Fruit fly (Drosophila melanogaster) whole organism, pupa: Measurements from ENCODE around the gene Acsx1L.

Source experiments
- CG10348 ChIP-seq: fragments of 200-800 bp; sonication (Bioruptor generic); IDR thresholded peaks from 2 replicates; pipeline ENCODE4 v1.3.6; 2022; ENCODE audit warnings: missing biosample characterization, missing genetic modification characterization
- CG12605 ChIP-seq: fragments of 200-800 bp; sonication (Bioruptor generic); IDR thresholded peaks from 2 replicates; pipeline ENCODE4 v1.3.6; 2022; ENCODE audit warnings: missing biosample characterization, missing genetic modification characterization
- CG13204 ChIP-seq: fragments of 200-800 bp; sonication (Bioruptor generic); optimal IDR thresholded peaks from 2 replicates; lab custom pipeline; 2018; ENCODE audit warnings: missing biosample characterization, mild to moderate bottlenecking, missing genetic modification characterization, moderate library complexity
- CG17806 ChIP-seq: fragments of 200-800 bp; sonication (Bioruptor generic); optimal IDR thresholded peaks from 2 replicates; lab custom pipeline; 2018; ENCODE audit warnings: missing biosample characterization, mild to moderate bottlenecking, missing genetic modification characterization, moderate library complexity
- CG4496 ChIP-seq: fragments of 200-800 bp; sonication (Bioruptor generic); IDR thresholded peaks from 3 replicates; pipeline ENCODE4 v1.3.6; 2022; ENCODE audit warnings: missing biosample characterization, missing genetic modification characterization
- CG8159 ChIP-seq: fragments of 200-800 bp; sonication (Bioruptor generic); optimal IDR thresholded peaks from 3 replicates; lab custom pipeline; 2018; ENCODE audit warnings: missing biosample characterization, mild to moderate bottlenecking, missing genetic modification characterization, moderate library complexity
- CG8301 ChIP-seq: fragments of 200-800 bp; sonication (Bioruptor generic); optimal IDR thresholded peaks from 2 replicates; lab custom pipeline; 2018; ENCODE audit warnings: missing biosample characterization, mild to moderate bottlenecking, missing genetic modification characterization
- EcR ChIP-seq: fragments of 200-800 bp; sonication (Bioruptor generic); optimal IDR thresholded peaks from 3 replicates; lab custom pipeline; 2019; ENCODE audit warnings: missing biosample characterization, missing genetic modification characterization, mild to moderate bottlenecking, moderate library complexity, missing genetic modification reagents
- Pif1A ChIP-seq: fragments of 200-800 bp; sonication (Bioruptor generic); optimal IDR thresholded peaks from 3 replicates; lab custom pipeline; 2016; ENCODE audit warnings: missing biosample characterization, missing genetic modification characterization
- Pif1B ChIP-seq: fragments of 200-800 bp; sonication (Bioruptor generic); optimal IDR thresholded peaks from 3 replicates; lab custom pipeline; 2016; ENCODE audit warnings: missing biosample characterization, missing genetic modification characterization
- Snoo ChIP-seq: fragments of 200-800 bp; sonication (Bioruptor generic); optimal IDR thresholded peaks from 3 replicates; lab custom pipeline; 2017; ENCODE audit warnings: missing biosample characterization, mild to moderate bottlenecking, missing genetic modification characterization, inconsistent platforms
- fd96Ca ChIP-seq: fragments of 200-800 bp; sonication (Bioruptor generic); IDR thresholded peaks from 3 replicates; pipeline ENCODE4 v1.3.6; 2022; ENCODE audit warnings: missing biosample characterization, missing genetic modification characterization
- gl ChIP-seq: fragments of 200-800 bp; sonication (Bioruptor generic); optimal IDR thresholded peaks from 2 replicates; lab custom pipeline; 2018; ENCODE audit warnings: missing biosample characterization, mild to moderate bottlenecking, missing genetic modification characterization

DNA sequence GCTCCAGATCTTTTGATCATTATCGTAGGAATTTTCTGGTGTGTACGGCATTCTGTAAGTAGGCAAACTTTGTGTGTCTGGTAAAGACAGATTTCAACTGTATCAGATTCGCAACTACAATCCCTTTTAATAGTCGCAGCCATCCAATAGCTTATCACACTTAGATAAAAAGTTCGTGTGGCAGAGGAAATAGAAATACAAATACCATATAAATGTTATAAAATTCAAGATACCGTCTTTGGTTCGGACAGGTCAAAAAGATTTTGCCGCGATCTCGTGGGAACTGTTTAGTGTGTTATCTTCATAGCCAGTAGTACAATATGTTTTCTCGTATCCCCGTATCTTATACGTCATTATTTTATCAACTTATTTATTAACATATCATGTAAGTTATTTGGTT is 4.2 kb upstream of the Acsx1L start, which contains the start of gene Acsx1R:
- TF ChIP-seq CG13204 (GFP tag; lab: Kevin White, UChicago) (no peak), gl (tag; lab: Kevin White, UChicago) (no peak), EcR (GFP tag; lab: Kevin White, UChicago) (no peak), CG17806 (tag; lab: Kevin White, UChicago) (no peak), CG8159 (no peak), fd96Ca (GFP tag; lab: Robert Waterston, UW) (no peak), Pif1A (GFP tag; lab: Kevin White, UChicago) (no peak), Pif1B (no peak), CG8301 (no peak), CG12605 (GFP tag; lab: Robert Waterston, UW) (no peak), Snoo (tag; lab: Kevin White, UChicago) (no peak), CG10348 (no peak), CG4496 (GFP tag; lab: Robert Waterston, UW) (no peak)
